Worm (Caenorhabditis elegans) whole organism, late embryonic: ENCODE results near the gene C48B4.12.

Source experiments
- C38D4.7 ChIP-seq: fragments of 200-800 bp; sonication (Bioruptor generic); optimal IDR thresholded peaks from 2 replicates; lab custom pipeline; 2018; ENCODE audit warnings: mild to moderate bottlenecking, missing genetic modification characterization, moderate library complexity, missing compliant biosample characterization
- K09A11.1 ChIP-seq: sonication (generic microtip); optimal IDR thresholded peaks from 2 replicates; lab custom pipeline; 2017; ENCODE audit warnings: antibody characterized with exemption, mild to moderate bottlenecking, missing genetic modification characterization, missing compliant biosample characterization; ENCODE audit not compliant: insufficient read depth
- T23F11.4 ChIP-seq: fragments of 200-800 bp; sonication (Bioruptor generic); optimal IDR thresholded peaks from 2 replicates; lab custom pipeline; 2018; ENCODE audit warnings: mild to moderate bottlenecking, missing genetic modification characterization, missing compliant biosample characterization
- ama-1 ChIP-seq: fragments of 150-350 bp; optimal IDR thresholded peaks from 2 replicates; lab custom pipeline; 2014
- ceh-18 ChIP-seq: sonication (generic microtip); optimal IDR thresholded peaks from 2 replicates; lab custom pipeline; 2016; ENCODE audit warnings: missing genetic modification characterization, missing compliant biosample characterization
- ceh-19 ChIP-seq: fragments of 200-800 bp; sonication (Bioruptor generic); optimal IDR thresholded peaks from 2 replicates; lab custom pipeline; 2018; ENCODE audit warnings: mild to moderate bottlenecking, missing genetic modification characterization, missing compliant biosample characterization
- ceh-2 ChIP-seq: sonication (generic microtip); optimal IDR thresholded peaks from 2 replicates; lab custom pipeline; 2016; ENCODE audit warnings: missing genotype, missing genetic modification characterization, missing compliant biosample characterization
- ceh-24 ChIP-seq: sonication (generic microtip); optimal IDR thresholded peaks from 2 replicates; lab custom pipeline; 2016; ENCODE audit warnings: mild to moderate bottlenecking, missing genetic modification characterization, missing compliant biosample characterization
- ceh-31 ChIP-seq: sonication (generic microtip); optimal IDR thresholded peaks from 2 replicates; lab custom pipeline; 2016; ENCODE audit warnings: missing genetic modification characterization, missing compliant biosample characterization
- ceh-34 ChIP-seq: sonication (generic microtip); optimal IDR thresholded peaks from 2 replicates; lab custom pipeline; 2016; ENCODE audit warnings: mild to moderate bottlenecking, missing genetic modification characterization, missing compliant biosample characterization
- ceh-45 ChIP-seq: fragments of 200-800 bp; sonication (Bioruptor generic); IDR thresholded peaks from 2 replicates; pipeline ENCODE4 v1.3.6; 2022; ENCODE audit warnings: missing genetic modification reagents, missing genetic modification characterization, missing compliant biosample characterization
- ceh-48 ChIP-seq: sonication (generic microtip); optimal IDR thresholded peaks from 2 replicates; lab custom pipeline; 2016; ENCODE audit warnings: missing genetic modification characterization, inconsistent platforms, missing compliant biosample characterization
- ceh-6 ChIP-seq: fragments of 200-800 bp; sonication (Bioruptor generic); optimal IDR thresholded peaks from 2 replicates; lab custom pipeline; 2018; ENCODE audit warnings: mild to moderate bottlenecking, missing genetic modification characterization, missing compliant biosample characterization
- ceh-9 ChIP-seq: sonication (generic microtip); optimal IDR thresholded peaks from 2 replicates; lab custom pipeline; 2016; ENCODE audit warnings: mild to moderate bottlenecking, missing genetic modification characterization, inconsistent platforms, missing compliant biosample characterization
- che-1 ChIP-seq: sonication (generic microtip); optimal IDR thresholded peaks from 2 replicates; lab custom pipeline; 2016; ENCODE audit warnings: mild to moderate bottlenecking, missing genetic modification characterization, missing compliant biosample characterization
- elt-4 ChIP-seq: sonication (generic microtip); optimal IDR thresholded peaks from 2 replicates; lab custom pipeline; 2016; ENCODE audit warnings: missing genetic modification characterization, missing compliant biosample characterization
- ets-4 ChIP-seq: sonication (generic microtip); optimal IDR thresholded peaks from 2 replicates; lab custom pipeline; 2016; ENCODE audit warnings: missing genetic modification characterization, missing compliant biosample characterization
- fax-1 ChIP-seq: sonication (generic microtip); optimal IDR thresholded peaks from 2 replicates; lab custom pipeline; 2016; ENCODE audit warnings: missing genotype, missing genetic modification characterization, missing compliant biosample characterization
- fkh-6 ChIP-seq: sonication (generic microtip); optimal IDR thresholded peaks from 2 replicates; lab custom pipeline; 2016; ENCODE audit warnings: missing genetic modification characterization, missing compliant biosample characterization
- hlh-15 ChIP-seq: sonication (generic microtip); optimal IDR thresholded peaks from 2 replicates; lab custom pipeline; 2016; ENCODE audit warnings: missing genetic modification characterization, missing compliant biosample characterization
- hlh-30 ChIP-seq: sonication (generic microtip); optimal IDR thresholded peaks from 2 replicates; lab custom pipeline; 2017; ENCODE audit warnings: antibody characterized with exemption, missing genetic modification characterization, missing compliant biosample characterization; ENCODE audit not compliant: insufficient read depth
- hlh-6 ChIP-seq: sonication (generic microtip); optimal IDR thresholded peaks from 2 replicates; lab custom pipeline; 2016; ENCODE audit warnings: missing genotype, missing genetic modification characterization, missing compliant biosample characterization
- lin-11 ChIP-seq: fragments of 200-800 bp; sonication (Bioruptor generic); optimal IDR thresholded peaks from 2 replicates; lab custom pipeline; 2018; ENCODE audit warnings: mild to moderate bottlenecking, missing genetic modification characterization, missing compliant biosample characterization
- mec-3 ChIP-seq: sonication (generic microtip); optimal IDR thresholded peaks from 2 replicates; lab custom pipeline; 2016; ENCODE audit warnings: borderline replicate concordance, missing genetic modification characterization, missing compliant biosample characterization
- nfya-1 ChIP-seq: sonication (generic microtip); optimal IDR thresholded peaks from 2 replicates; lab custom pipeline; 2017; ENCODE audit warnings: missing genetic modification characterization, mild to moderate bottlenecking, missing compliant biosample characterization, antibody characterized with exemption, moderate library complexity
- nhr-232 ChIP-seq: sonication (generic microtip); optimal IDR thresholded peaks from 2 replicates; lab custom pipeline; 2016; ENCODE audit warnings: missing genetic modification characterization, missing compliant biosample characterization
- npax-4 ChIP-seq: sonication (generic microtip); optimal IDR thresholded peaks from 2 replicates; lab custom pipeline; 2016; ENCODE audit warnings: missing genetic modification characterization, missing compliant biosample characterization
- odd-2 ChIP-seq: sonication (generic microtip); optimal IDR thresholded peaks from 2 replicates; lab custom pipeline; 2017; ENCODE audit warnings: antibody characterized with exemption, mild to moderate bottlenecking, missing genetic modification characterization, missing compliant biosample characterization
- pha-4 ChIP-seq: fragments of 150-350 bp; optimal IDR thresholded peaks from 2 replicates; lab custom pipeline; 2018; ENCODE audit warnings: missing biosample characterization, missing genetic modification reagents, missing genetic modification characterization
- pros-1 ChIP-seq: fragments of 150-350 bp; optimal IDR thresholded peaks from 2 replicates; lab custom pipeline; 2014; ENCODE audit warnings: missing biosample characterization, missing genetic modification reagents, missing genetic modification characterization
- ref-2 ChIP-seq: sonication (generic microtip); optimal IDR thresholded peaks from 2 replicates; lab custom pipeline; 2016; ENCODE audit warnings: missing genetic modification characterization, missing compliant biosample characterization
- sox-2 ChIP-seq: fragments of 200-800 bp; sonication (Bioruptor generic); IDR thresholded peaks from 2 replicates; pipeline ENCODE4 v1.3.6; 2022; ENCODE audit warnings: missing genetic modification reagents, missing genetic modification characterization, missing compliant biosample characterization
- syd-9 ChIP-seq: sonication (generic microtip); optimal IDR thresholded peaks from 2 replicates; lab custom pipeline; 2016; ENCODE audit warnings: mild to moderate bottlenecking, missing genetic modification characterization, moderate library complexity, missing compliant biosample characterization
- tbx-7 ChIP-seq: sonication (generic microtip); optimal IDR thresholded peaks from 2 replicates; lab custom pipeline; 2016; ENCODE audit warnings: missing genotype, missing genetic modification characterization, missing compliant biosample characterization
- ttx-3 ChIP-seq: sonication (generic microtip); optimal IDR thresholded peaks from 2 replicates; lab custom pipeline; 2016; ENCODE audit warnings: missing genetic modification reagents, missing genetic modification characterization, missing compliant biosample characterization
- unc-3 ChIP-seq, 2 experiments: fragments of 200-800 bp in 1 of 2; sonication (Bioruptor generic) in 1 of 2; sonication (generic microtip) in 1 of 2; conservative IDR thresholded peaks in 1 of 2; optimal IDR thresholded peaks in 1 of 2; 2 replicates each; pipeline versions ENCODE4 v1.3.6 to Lab custom; 2016 to 2022; ENCODE audit warnings: missing compliant biosample characterization in 2 of 2, missing genetic modification characterization in 2 of 2, missing genetic modification reagents in 1 of 2
- unc-42 ChIP-seq: sonication (generic microtip); optimal IDR thresholded peaks from 2 replicates; lab custom pipeline; 2016; ENCODE audit warnings: missing genotype, missing genetic modification characterization, missing compliant biosample characterization
- unc-55 ChIP-seq: sonication (generic microtip); optimal IDR thresholded peaks from 2 replicates; lab custom pipeline; 2017; ENCODE audit warnings: missing biosample characterization, missing genetic modification reagents, missing genetic modification characterization
- unc-86 ChIP-seq: sonication (generic microtip); optimal IDR thresholded peaks from 2 replicates; lab custom pipeline; 2016; ENCODE audit warnings: missing genetic modification characterization, missing compliant biosample characterization
- ztf-16 ChIP-seq: sonication (generic microtip); optimal IDR thresholded peaks from 2 replicates; lab custom pipeline; 2017; ENCODE audit warnings: missing genetic modification characterization, missing compliant biosample characterization

C48B4.12 gene

ce11 chrIII:9629855-9630254 is 32.7 kb downstream of the C48B4.12 start, which contains the start of gene rpac-19 (continued):
- no peak for TF ChIP-seq nhr-232
- TF ChIP-seq C38D4.7 (GFP tag; lab: Kevin White, UChicago), result peak; percentile 52
- TF ChIP-seq fax-1 (tag; lab: Kevin White, UChicago), result peak; percentile 34
- TF ChIP-seq ztf-16 (tag; lab: Kevin White, UChicago), result no peak
- TF ChIP-seq K09A11.1 (tag; lab: Kevin White, UChicago), result no peak
- no peak for TF ChIP-seq ama-1
- TF ChIP-seq tbx-7, result no peak
- TF ChIP-seq ceh-2 (tag; lab: Kevin White, UChicago), result peak; percentile 67
- no peak for TF ChIP-seq mec-3 (tag; lab: Kevin White, UChicago)
- TF ChIP-seq unc-3 (GFP tag; conservative IDR thresholded peaks at IDR 0.05; lab: Robert Waterston, UW), result 0 out of 2 replicates have a peak, but pooled peaks have one; percentile 46
- TF ChIP-seq unc-3 (tag; optimal IDR thresholded peaks at IDR 0.05; lab: Kevin White, UChicago), result no peak
- peak; percentile 55 for TF ChIP-seq ref-2 (tag; lab: Kevin White, UChicago)
- TF ChIP-seq ceh-6 (GFP tag; lab: Kevin White, UChicago), result no peak
- TF ChIP-seq ttx-3 (tag; lab: Kevin White, UChicago), result peak; percentile 67
- TF ChIP-seq syd-9, result no peak
- TF ChIP-seq hlh-6, result no peak

ce11 chrIII:9631117-9631655 is 34.0 kb downstream of the C48B4.12 start, which contains the start of gene ubc-7:
Gene ubc-7 (minus strand): TSS chrIII:9631167.
- TF ChIP-seq ceh-9 (tag; lab: Kevin White, UChicago) (no peak), ztf-16 (tag; lab: Kevin White, UChicago) (no peak), ceh-24 (tag; lab: Kevin White, UChicago) (no peak), ceh-31 (tag; lab: Kevin White, UChicago) (peak; percentile 34), elt-4 (no peak), fax-1 (tag; lab: Kevin White, UChicago) (no peak), pros-1 (no peak), ceh-19 (GFP tag; lab: Kevin White, UChicago) (peak; percentile 33), unc-86 (tag; lab: Kevin White, UChicago) (no peak), T23F11.4 (GFP tag; lab: Kevin White, UChicago) (no peak), hlh-15 (no peak), unc-42 (tag; lab: Kevin White, UChicago) (peak; percentile 37), C38D4.7 (GFP tag; lab: Kevin White, UChicago) (no peak), unc-55 (GFP tag; lab: Kevin White, UChicago) (peak; percentile 11), fkh-6 (tag; lab: Kevin White, UChicago) (no peak), lin-11 (tag; lab: Kevin White, UChicago) (no peak), ama-1 (no peak), ceh-45 (GFP tag; lab: Robert Waterston, UW) (no peak), hlh-30 (peak; percentile 60), che-1 (tag; lab: Kevin White, UChicago) (no peak), nfya-1 (tag; lab: Kevin White, UChicago) (peak; percentile 57), ceh-18 (tag; lab: Kevin White, UChicago) (peak; percentile 4)
- TF ChIP-seq, all 69 proteins: peak for 7

ce11 chrIII:9637016-9637415 is 39.9 kb downstream of the C48B4.12 start, which contains the start of gene gei-13:
Gene gei-13 (minus strand): TSS chrIII:9637116.
- TF ChIP-seq pros-1 (no peak), ama-1 (no peak), odd-2 (no peak), ceh-19 (GFP tag; lab: Kevin White, UChicago) (no peak), npax-4 (tag; lab: Kevin White, UChicago) (no peak), C38D4.7 (GFP tag; lab: Kevin White, UChicago) (no peak), ceh-48 (tag; lab: Kevin White, UChicago) (no peak), sox-2 (no peak), mec-3 (tag; lab: Kevin White, UChicago) (no peak), ceh-34 (tag; lab: Kevin White, UChicago) (no peak), unc-42 (tag; lab: Kevin White, UChicago) (no peak), ceh-24 (tag; lab: Kevin White, UChicago) (no peak), pha-4 (no peak), ceh-31 (tag; lab: Kevin White, UChicago) (no peak), ets-4 (tag; lab: Kevin White, UChicago) (no peak), nhr-232 (no peak)
